Worm (Caenorhabditis elegans) whole organism, midembryonic: ENCODE data around the gene F49H12.7.

Source experiments
- T22C8.4 ChIP-seq: fragments of 200-800 bp; sonication (Bioruptor generic); IDR thresholded peaks from 2 replicates; pipeline ENCODE4 v1.3.6; 2022; ENCODE audit warnings: missing genetic modification characterization, missing compliant biosample characterization
- cog-1 ChIP-seq: sonication (generic microtip); optimal IDR thresholded peaks from 2 replicates; lab custom pipeline; 2016; ENCODE audit warnings: missing genetic modification characterization, missing compliant biosample characterization
- flt-1 ChIP-seq: fragments of 200-800 bp; sonication (Bioruptor generic); IDR thresholded peaks from 2 replicates; pipeline ENCODE4 v1.3.6; 2022; ENCODE audit warnings: missing genetic modification characterization, missing compliant biosample characterization
- klf-2 ChIP-seq: fragments of 200-800 bp; sonication (Bioruptor generic); conservative IDR thresholded peaks from 2 replicates; pipeline ENCODE4 v1.3.6; 2022; ENCODE audit warnings: missing genetic modification reagents, missing genetic modification characterization, missing compliant biosample characterization
- med-1 ChIP-seq: sonication (generic microtip); optimal IDR thresholded peaks from 2 replicates; lab custom pipeline; 2017; ENCODE audit warnings: missing genetic modification characterization, mild to moderate bottlenecking, missing compliant biosample characterization, antibody characterized with exemption, missing genetic modification reagents; ENCODE audit not compliant: insufficient read depth
- ref-1 ChIP-seq: fragments of 200-800 bp; sonication (Bioruptor generic); conservative IDR thresholded peaks from 2 replicates; pipeline ENCODE4 v1.3.6; 2022; ENCODE audit warnings: missing genetic modification reagents, missing genetic modification characterization, missing compliant biosample characterization
- tab-1 ChIP-seq: fragments of 200-800 bp; sonication (Bioruptor generic); IDR thresholded peaks from 2 replicates; pipeline ENCODE4 v1.3.6; 2022; ENCODE audit warnings: missing genetic modification characterization, missing compliant biosample characterization
- ztf-23 ChIP-seq: fragments of 200-800 bp; sonication (Bioruptor generic); IDR thresholded peaks from 2 replicates; pipeline ENCODE4 v1.3.6; 2022; ENCODE audit warnings: missing genetic modification reagents, missing genetic modification characterization, missing compliant biosample characterization
- ztf-29 ChIP-seq: fragments of 200-800 bp; sonication (Bioruptor generic); IDR thresholded peaks from 2 replicates; pipeline ENCODE4 v1.3.6; 2022; ENCODE audit warnings: missing genetic modification reagents, missing genetic modification characterization, missing compliant biosample characterization

F49H12.7 gene

ce11 chrX:2041448-2042138 lies 23.2 kb upstream of the F49H12.7 start:
- TF ChIP-seq cog-1 (tag; lab: Kevin White, UChicago) (no peak), med-1 (GFP tag; lab: Kevin White, UChicago) (no peak), ztf-23 (GFP tag; lab: Robert Waterston, UW) (no peak), ztf-29 (GFP tag; lab: Robert Waterston, UW) (no peak), tab-1 (no peak), flt-1 (GFP tag; lab: Robert Waterston, UW) (no peak)

- TF ChIP-seq T22C8.4 (GFP tag; lab: Robert Waterston, UW) (no peak), tab-1 (0 out of 2 replicates have a peak, but pooled peaks have one; percentile 45), cog-1 (tag; lab: Kevin White, UChicago) (no peak)
Observed at ce11 chrX:2042621-2043020, 22.2 kb upstream of the F49H12.7 start.

- peak; percentile 40; the same call in 1 of the 2 replicates for TF ChIP-seq tab-1
- no peak for TF ChIP-seq med-1 (GFP tag; lab: Kevin White, UChicago)
- peak; percentile 53; the same call in 1 of the 2 replicates for TF ChIP-seq ztf-23 (GFP tag; lab: Robert Waterston, UW)
Observed at ce11 chrX:2043224-2043623, 21.6 kb upstream of the F49H12.7 start.

- TF ChIP-seq flt-1 (GFP tag; lab: Robert Waterston, UW): peak; percentile 59; the same call in 1 of the 2 replicates
- 0 out of 2 replicates have a peak, but pooled peaks have one; percentile 53 for TF ChIP-seq ztf-23 (GFP tag; lab: Robert Waterston, UW)
- 0 out of 2 replicates have a peak, but pooled peaks have one; percentile 22 for TF ChIP-seq tab-1
- no peak for TF ChIP-seq ztf-29 (GFP tag; lab: Robert Waterston, UW)
Observed at ce11 chrX:2044541-2045168, 20.2 kb upstream of the F49H12.7 start.

ce11 chrX:2045603-2046002 lies 19.2 kb upstream of the F49H12.7 start:
- no peak for TF ChIP-seq flt-1 (GFP tag; lab: Robert Waterston, UW)
- TF ChIP-seq klf-2 (GFP tag; lab: Robert Waterston, UW): no peak
- TF ChIP-seq T22C8.4 (GFP tag; lab: Robert Waterston, UW): no peak
- TF ChIP-seq med-1 (GFP tag; lab: Kevin White, UChicago): no peak
- TF ChIP-seq ref-1 (GFP tag; lab: Robert Waterston, UW): no peak
- no peak for TF ChIP-seq cog-1 (tag; lab: Kevin White, UChicago)
- TF ChIP-seq ztf-23 (GFP tag; lab: Robert Waterston, UW): no peak
- no peak for TF ChIP-seq tab-1

- TF ChIP-seq cog-1 (tag; lab: Kevin White, UChicago) (peak; percentile 27), ztf-23 (GFP tag; lab: Robert Waterston, UW) (peak; percentile 59; the same call in 1 of the 2 replicates), T22C8.4 (GFP tag; lab: Robert Waterston, UW) (no peak), flt-1 (GFP tag; lab: Robert Waterston, UW) (0 out of 2 replicates have a peak, but pooled peaks have one; percentile 40), med-1 (GFP tag; lab: Kevin White, UChicago) (no peak), ref-1 (GFP tag; lab: Robert Waterston, UW) (no peak), tab-1 (no peak), ztf-29 (GFP tag; lab: Robert Waterston, UW) (no peak)
Observed at ce11 chrX:2046124-2046722, 18.6 kb upstream of the F49H12.7 start, which contains the start of gene igcm-4. igcm-4 (minus strand) TSS chrX:2046360.

ce11 chrX:2047208-2047946 lies 17.5 kb upstream of the F49H12.7 start:
- TF ChIP-seq ztf-23 (GFP tag; lab: Robert Waterston, UW) (no peak), ztf-29 (GFP tag; lab: Robert Waterston, UW) (no peak), T22C8.4 (GFP tag; lab: Robert Waterston, UW) (no peak), flt-1 (GFP tag; lab: Robert Waterston, UW) (no peak), tab-1 (no peak), klf-2 (GFP tag; lab: Robert Waterston, UW) (no peak), cog-1 (tag; lab: Kevin White, UChicago) (no peak), ref-1 (GFP tag; lab: Robert Waterston, UW) (no peak), med-1 (GFP tag; lab: Kevin White, UChicago) (no peak)

- TF ChIP-seq klf-2 (GFP tag; lab: Robert Waterston, UW): no peak
- no peak for TF ChIP-seq cog-1 (tag; lab: Kevin White, UChicago)
Observed at ce11 chrX:2048865-2049405, 15.9 kb upstream of the F49H12.7 start.

ce11 chrX:2050212-2050611 lies 14.6 kb upstream of the F49H12.7 start:
- no peak for TF ChIP-seq cog-1 (tag; lab: Kevin White, UChicago)
